Worm (Caenorhabditis elegans) whole organism, early embryonic: ENCODE data around the gene srw-60.

Source experiments
- F13C5.2 ChIP-seq: sonication (generic microtip); optimal IDR thresholded peaks from 2 replicates; lab custom pipeline; 2017; ENCODE audit warnings: mild to moderate bottlenecking, missing genetic modification characterization, inconsistent platforms, missing compliant biosample characterization
- aly-1 ChIP-seq: sonication (generic microtip); optimal IDR thresholded peaks from 2 replicates; lab custom pipeline; 2016; ENCODE audit warnings: missing genetic modification characterization, missing compliant biosample characterization
- ama-1 ChIP-seq: fragments of 150-350 bp; optimal IDR thresholded peaks from 2 replicates; lab custom pipeline; 2014
- ets-7 ChIP-seq: sonication (generic microtip); optimal IDR thresholded peaks from 2 replicates; lab custom pipeline; 2016; ENCODE audit warnings: missing genotype, missing genetic modification characterization, missing compliant biosample characterization
- hnd-1 ChIP-seq: sonication (generic microtip); optimal IDR thresholded peaks from 2 replicates; lab custom pipeline; 2016; ENCODE audit warnings: missing genetic modification characterization, missing compliant biosample characterization
- sea-1 ChIP-seq: fragments of 200-800 bp; sonication (Bioruptor generic); conservative IDR thresholded peaks from 2 replicates; pipeline ENCODE4 v1.3.6; 2022; ENCODE audit warnings: missing genetic modification characterization, missing compliant biosample characterization
- tra-4 ChIP-seq: sonication (generic microtip); optimal IDR thresholded peaks from 2 replicates; lab custom pipeline; 2017; ENCODE audit warnings: missing genetic modification characterization, missing compliant biosample characterization

DNA sequence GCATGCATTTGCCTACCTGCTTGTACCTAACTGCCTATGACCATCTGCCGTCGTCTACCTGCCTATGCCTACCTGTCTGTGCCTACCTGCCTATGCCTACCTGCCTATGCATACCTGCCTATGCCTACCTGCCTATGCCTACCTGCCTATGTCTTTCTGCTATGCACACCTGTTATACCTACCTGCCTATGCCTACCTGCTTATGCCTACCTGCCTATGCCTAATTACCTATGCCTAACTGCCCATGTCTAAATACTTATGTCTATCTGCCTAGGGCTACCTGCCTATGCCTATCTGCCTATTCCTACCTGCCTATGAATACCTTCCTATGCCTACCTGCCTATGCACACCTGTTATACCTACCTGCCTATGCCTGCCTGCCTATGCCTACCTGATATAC is 7.9 kb downstream of the srw-60 start:
- TF ChIP-seq F13C5.2 (tag; lab: Kevin White, UChicago), result no peak
- no peak for TF ChIP-seq ama-1 (lab: Kevin White, UChicago)
- no peak for TF ChIP-seq tra-4 (tag; lab: Kevin White, UChicago)
- TF ChIP-seq sea-1 (GFP tag; lab: Robert Waterston, UW), result no peak
- no peak for TF ChIP-seq aly-1 (tag; lab: Kevin White, UChicago)
- no peak for TF ChIP-seq hnd-1 (tag; lab: Kevin White, UChicago)
- TF ChIP-seq ets-7, result no peak
